Worm (Caenorhabditis elegans) whole organism, L4/young adult: ENCODE measurements around the gene D1014.7.

Experiments
- dao-5 ChIP-seq: sonication (generic microtip); optimal IDR thresholded peaks from 2 replicates; lab custom pipeline; 2016; ENCODE audit warnings: missing genotype, missing genetic modification characterization, moderate library complexity, missing compliant biosample characterization
- him-1 ChIP-seq: sonication (generic microtip); optimal IDR thresholded peaks from 2 replicates; lab custom pipeline; 2016; ENCODE audit warnings: missing genotype, missing genetic modification reagents, missing genetic modification characterization, missing compliant biosample characterization

ce11 chrV:8102960-8103359, 15.1 kb upstream of the D1014.7 start, which contains the start of gene str-90:
- TF ChIP-seq dao-5 (tag; lab: Kevin White, UChicago) (no peak), him-1 (no peak)
